Worm (Caenorhabditis elegans) whole organism, late embryonic: Measurements from ENCODE around the gene Y54F10BM.21.
A peak's percentile ranks its signal among the peaks of the same experiment; 100 is the strongest.

Source experiments
- C08G9.2 ChIP-seq: sonication (generic microtip); optimal IDR thresholded peaks from 2 replicates; lab custom pipeline; 2016; ENCODE audit warnings: mild to moderate bottlenecking, missing genetic modification characterization, moderate library complexity, missing compliant biosample characterization
- F13H6.1 ChIP-seq: sonication (generic microtip); optimal IDR thresholded peaks from 2 replicates; lab custom pipeline; 2016; ENCODE audit warnings: missing genetic modification characterization, missing compliant biosample characterization
- K09A11.1 ChIP-seq: sonication (generic microtip); optimal IDR thresholded peaks from 2 replicates; lab custom pipeline; 2017; ENCODE audit warnings: antibody characterized with exemption, mild to moderate bottlenecking, missing genetic modification characterization, missing compliant biosample characterization; ENCODE audit not compliant: insufficient read depth
- T23F11.4 ChIP-seq: fragments of 200-800 bp; sonication (Bioruptor generic); optimal IDR thresholded peaks from 2 replicates; lab custom pipeline; 2018; ENCODE audit warnings: mild to moderate bottlenecking, missing genetic modification characterization, missing compliant biosample characterization
- ahr-1 ChIP-seq: sonication (generic microtip); optimal IDR thresholded peaks from 2 replicates; lab custom pipeline; 2016; ENCODE audit warnings: missing genetic modification characterization, missing compliant biosample characterization
- ama-1 ChIP-seq: fragments of 150-350 bp; optimal IDR thresholded peaks from 2 replicates; lab custom pipeline; 2014
- ceh-14 ChIP-seq: sonication (generic microtip); optimal IDR thresholded peaks from 2 replicates; lab custom pipeline; 2016; ENCODE audit warnings: missing genotype, missing genetic modification characterization, missing compliant biosample characterization
- ceh-30 ChIP-seq: fragments of 150-350 bp; optimal IDR thresholded peaks from 2 replicates; lab custom pipeline; 2014; ENCODE audit warnings: missing biosample characterization, missing genetic modification characterization
- ceh-34 ChIP-seq: sonication (generic microtip); optimal IDR thresholded peaks from 2 replicates; lab custom pipeline; 2016; ENCODE audit warnings: mild to moderate bottlenecking, missing genetic modification characterization, missing compliant biosample characterization
- che-1 ChIP-seq: sonication (generic microtip); optimal IDR thresholded peaks from 2 replicates; lab custom pipeline; 2016; ENCODE audit warnings: mild to moderate bottlenecking, missing genetic modification characterization, missing compliant biosample characterization
- dmd-4 ChIP-seq: sonication (generic microtip); optimal IDR thresholded peaks from 2 replicates; lab custom pipeline; 2016; ENCODE audit warnings: borderline replicate concordance, missing genetic modification characterization, missing compliant biosample characterization
- elt-2 ChIP-seq: sonication (generic microtip); optimal IDR thresholded peaks from 2 replicates; lab custom pipeline; 2016; ENCODE audit warnings: missing genetic modification reagents, missing genetic modification characterization, missing compliant biosample characterization
- ets-4 ChIP-seq: sonication (generic microtip); optimal IDR thresholded peaks from 2 replicates; lab custom pipeline; 2016; ENCODE audit warnings: missing genetic modification characterization, missing compliant biosample characterization
- eyg-1 ChIP-seq: sonication (generic microtip); optimal IDR thresholded peaks from 2 replicates; lab custom pipeline; 2016; ENCODE audit warnings: missing genotype, missing genetic modification characterization, missing compliant biosample characterization
- fax-1 ChIP-seq: sonication (generic microtip); optimal IDR thresholded peaks from 2 replicates; lab custom pipeline; 2016; ENCODE audit warnings: missing genotype, missing genetic modification characterization, missing compliant biosample characterization
- fkh-6 ChIP-seq: sonication (generic microtip); optimal IDR thresholded peaks from 2 replicates; lab custom pipeline; 2016; ENCODE audit warnings: missing genetic modification characterization, missing compliant biosample characterization
- hlh-30 ChIP-seq: sonication (generic microtip); optimal IDR thresholded peaks from 2 replicates; lab custom pipeline; 2017; ENCODE audit warnings: antibody characterized with exemption, missing genetic modification characterization, missing compliant biosample characterization; ENCODE audit not compliant: insufficient read depth
- lin-11 ChIP-seq: fragments of 200-800 bp; sonication (Bioruptor generic); optimal IDR thresholded peaks from 2 replicates; lab custom pipeline; 2018; ENCODE audit warnings: mild to moderate bottlenecking, missing genetic modification characterization, missing compliant biosample characterization
- nfya-1 ChIP-seq: sonication (generic microtip); optimal IDR thresholded peaks from 2 replicates; lab custom pipeline; 2017; ENCODE audit warnings: missing genetic modification characterization, mild to moderate bottlenecking, missing compliant biosample characterization, antibody characterized with exemption, moderate library complexity
- nhr-232 ChIP-seq: sonication (generic microtip); optimal IDR thresholded peaks from 2 replicates; lab custom pipeline; 2016; ENCODE audit warnings: missing genetic modification characterization, missing compliant biosample characterization
- npax-4 ChIP-seq: sonication (generic microtip); optimal IDR thresholded peaks from 2 replicates; lab custom pipeline; 2016; ENCODE audit warnings: missing genetic modification characterization, missing compliant biosample characterization
- pag-3 ChIP-seq: sonication (generic microtip); optimal IDR thresholded peaks from 2 replicates; lab custom pipeline; 2016; ENCODE audit warnings: missing compliant biosample characterization, missing genetic modification characterization, borderline replicate concordance
- pat-9 ChIP-seq: fragments of 200-800 bp; sonication (Bioruptor generic); optimal IDR thresholded peaks from 2 replicates; lab custom pipeline; 2018; ENCODE audit warnings: mild to moderate bottlenecking, missing genetic modification characterization, moderate library complexity, missing compliant biosample characterization
- pax-1 ChIP-seq: fragments of 150-350 bp; optimal IDR thresholded peaks from 2 replicates; lab custom pipeline; 2014; ENCODE audit warnings: missing biosample characterization, missing genetic modification characterization
- pha-2 ChIP-seq: sonication (generic microtip); optimal IDR thresholded peaks from 2 replicates; lab custom pipeline; 2017; ENCODE audit warnings: mild to moderate bottlenecking, missing genetic modification characterization, missing compliant biosample characterization
- pqm-1 ChIP-seq: sonication (generic microtip); optimal IDR thresholded peaks from 2 replicates; lab custom pipeline; 2016; ENCODE audit warnings: missing genetic modification characterization, missing compliant biosample characterization
- sdc-2 ChIP-seq: sonication (generic microtip); optimal IDR thresholded peaks from 2 replicates; lab custom pipeline; 2016; ENCODE audit warnings: missing genotype, missing genetic modification characterization, missing compliant biosample characterization
- sox-2 ChIP-seq: fragments of 200-800 bp; sonication (Bioruptor generic); IDR thresholded peaks from 2 replicates; pipeline ENCODE4 v1.3.6; 2022; ENCODE audit warnings: missing genetic modification reagents, missing genetic modification characterization, missing compliant biosample characterization
- syd-9 ChIP-seq: sonication (generic microtip); optimal IDR thresholded peaks from 2 replicates; lab custom pipeline; 2016; ENCODE audit warnings: mild to moderate bottlenecking, missing genetic modification characterization, moderate library complexity, missing compliant biosample characterization
- unc-55 ChIP-seq: sonication (generic microtip); optimal IDR thresholded peaks from 2 replicates; lab custom pipeline; 2017; ENCODE audit warnings: missing biosample characterization, missing genetic modification reagents, missing genetic modification characterization
- unc-86 ChIP-seq: sonication (generic microtip); optimal IDR thresholded peaks from 2 replicates; lab custom pipeline; 2016; ENCODE audit warnings: missing genetic modification characterization, missing compliant biosample characterization

Gene Y54F10BM.21

ce11 chrIII:2239587-2240144, 37.3 kb upstream of the Y54F10BM.21 start, which contains the start of gene C39B5.10:
Gene C39B5.10 (minus strand): TSS chrIII:2239637.
- TF ChIP-seq eyg-1 (tag; lab: Kevin White, UChicago) (no peak), elt-2 (tag; lab: Kevin White, UChicago) (peak; percentile 13)
- TF ChIP-seq, all 69 proteins: peak for 1

ce11 chrIII:2240471-2240870, 36.5 kb upstream of the Y54F10BM.21 start, which contains the start of gene srz-56:
Gene srz-56 (plus strand): TSS chrIII:2240771.
- no peak for TF ChIP-seq sox-2 (GFP tag; lab: Robert Waterston, UW)
- TF ChIP-seq, all 69 proteins: peak for 0

DNA sequence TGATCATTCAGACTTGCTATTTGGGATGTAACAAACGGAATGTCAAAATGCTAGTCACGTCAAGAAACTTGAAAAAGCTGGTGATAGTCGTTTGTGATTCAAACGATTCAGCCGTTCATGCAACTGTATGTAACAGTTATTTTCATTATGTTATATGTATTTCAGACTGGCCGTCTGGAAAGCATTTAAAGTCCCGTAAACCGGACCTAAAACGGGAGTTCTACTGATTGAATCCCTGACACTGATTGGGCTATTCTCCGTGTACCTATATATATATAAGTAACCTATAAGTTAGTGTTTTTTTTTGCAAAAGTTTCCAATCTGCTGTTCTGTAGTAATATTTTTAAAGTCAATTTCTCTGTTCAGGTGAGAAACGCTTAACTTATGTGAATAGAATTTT, 33.3 kb upstream of the Y54F10BM.21 start:
- no peak for TF ChIP-seq ahr-1 (tag; lab: Kevin White, UChicago)
- no peak for TF ChIP-seq nhr-232 (tag; lab: Kevin White, UChicago)
- no peak for TF ChIP-seq lin-11 (tag; lab: Kevin White, UChicago)
- TF ChIP-seq dmd-4 (tag; lab: Kevin White, UChicago), result no peak
- TF ChIP-seq C08G9.2 (tag; lab: Kevin White, UChicago), result no peak
- TF ChIP-seq ama-1 (lab: Kevin White, UChicago), result no peak
- no peak for TF ChIP-seq syd-9
- no peak for TF ChIP-seq nfya-1 (tag; lab: Kevin White, UChicago)
- no peak for TF ChIP-seq unc-86 (tag; lab: Kevin White, UChicago)
- TF ChIP-seq unc-55 (GFP tag; lab: Kevin White, UChicago), result no peak
- no peak for TF ChIP-seq pax-1 (tag; lab: Kevin White, UChicago)
- no peak for TF ChIP-seq sox-2 (GFP tag; lab: Robert Waterston, UW)
- TF ChIP-seq pqm-1, result no peak
- TF ChIP-seq T23F11.4 (GFP tag; lab: Kevin White, UChicago), result no peak
- TF ChIP-seq sdc-2, result no peak
- no peak for TF ChIP-seq fkh-6 (tag; lab: Kevin White, UChicago)
- TF ChIP-seq pat-9 (tag; lab: Kevin White, UChicago), result no peak
- TF ChIP-seq fax-1 (tag; lab: Kevin White, UChicago), result no peak
- TF ChIP-seq ets-4 (tag; lab: Kevin White, UChicago), result no peak

- TF ChIP-seq K09A11.1 (no peak), ceh-34 (tag; lab: Kevin White, UChicago) (no peak), ahr-1 (tag; lab: Kevin White, UChicago) (no peak), pha-2 (tag; lab: Kevin White, UChicago) (no peak)
Measured at ce11 chrIII:2245727-2246126, 31.2 kb upstream of the Y54F10BM.21 start, which contains the start of gene srd-67. Gene srd-67 (minus strand): TSS chrIII:2245827.

DNA sequence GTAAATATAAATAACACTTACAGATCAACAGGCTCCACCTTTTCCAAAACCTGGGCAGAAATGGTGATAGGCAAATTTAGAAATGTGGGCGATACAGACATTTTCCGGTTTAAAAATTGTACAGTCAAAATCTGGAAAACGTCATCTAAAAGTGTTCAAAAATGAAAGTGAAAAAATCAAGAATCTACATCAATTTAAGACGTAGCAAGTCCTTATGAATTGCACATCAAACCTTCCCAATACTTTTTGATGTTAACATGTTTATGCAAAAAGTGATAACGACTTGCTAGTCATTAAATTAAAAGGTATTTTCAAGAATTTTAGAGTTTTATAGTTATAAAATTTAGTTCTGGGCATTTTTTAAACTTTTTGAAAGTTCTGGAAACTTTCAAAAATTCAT, 25.6 kb upstream of the Y54F10BM.21 start, which contains the start of gene fbxa-7:
Gene fbxa-7, minus strand, starts transcription at position 101 of the 400 bp plus-strand sequence.
- TF ChIP-seq unc-55 (GFP tag; lab: Kevin White, UChicago), result no peak
- no peak for TF ChIP-seq che-1 (tag; lab: Kevin White, UChicago)
- no peak for TF ChIP-seq lin-11 (tag; lab: Kevin White, UChicago)
- TF ChIP-seq ama-1 (lab: Kevin White, UChicago), result no peak
- TF ChIP-seq ceh-14 (tag; lab: Kevin White, UChicago), result no peak
- no peak for TF ChIP-seq sdc-2
- no peak for TF ChIP-seq pha-2 (tag; lab: Kevin White, UChicago)
- TF ChIP-seq C08G9.2 (tag; lab: Kevin White, UChicago), result no peak
- TF ChIP-seq hlh-30 (tag; lab: Kevin White, UChicago), result no peak
- no peak for TF ChIP-seq nfya-1 (tag; lab: Kevin White, UChicago)
- TF ChIP-seq F13H6.1 (tag; lab: Kevin White, UChicago), result no peak
- TF ChIP-seq ceh-30 (tag; lab: Kevin White, UChicago), result no peak
- no peak for TF ChIP-seq sox-2 (GFP tag; lab: Robert Waterston, UW)
- no peak for TF ChIP-seq fax-1 (tag; lab: Kevin White, UChicago)

- TF ChIP-seq pag-3 (tag; lab: Kevin White, UChicago), result no peak
- TF ChIP-seq pax-1 (tag; lab: Kevin White, UChicago), result no peak
- TF ChIP-seq elt-2 (tag; lab: Kevin White, UChicago), result peak; percentile 53
- no peak for TF ChIP-seq npax-4 (tag; lab: Kevin White, UChicago)
Measured at ce11 chrIII:2253027-2253499, 23.9 kb upstream of the Y54F10BM.21 start, which contains the start of gene fbxa-73. Gene fbxa-73 (plus strand): TSS chrIII:2253449.
